Fruit fly (Drosophila melanogaster): ENCODE measurements around the gene MED11.
A peak's percentile ranks its signal among the peaks of the same experiment; 100 is the strongest.

The MED11 gene

dm6 chr3L:18781653-18782629, 36.3 kb downstream of the MED11 start:
- TF ChIP-seq achi (GFP tag; optimal IDR thresholded peaks at IDR 0.05) (peak; percentile 20), Eip75B (GFP tag; optimal IDR thresholded peaks at IDR 0.05) (peak; percentile 25), Eip93F (GFP tag; optimal IDR thresholded peaks at IDR 0.05) (no peak), spab (GFP tag; optimal IDR thresholded peaks at IDR 0.05) (no peak), Gug (GFP tag; IDR thresholded peaks at IDR 0.05) (no peak), CG6276 (GFP tag; optimal IDR thresholded peaks at IDR 0.05) (peak; percentile 0), CG8319 (GFP tag; optimal IDR thresholded peaks at IDR 0.05) (peak; percentile 25), Ets21C (GFP tag; optimal IDR thresholded peaks at IDR 0.05) (no peak), CG3032 (tag; optimal IDR thresholded peaks at IDR 0.05) (no peak), CG9139 (GFP tag; optimal IDR thresholded peaks at IDR 0.05) (no peak), Sox15 (GFP tag; optimal IDR thresholded peaks at IDR 0.05) (peak; percentile 39), dac (GFP tag; optimal IDR thresholded peaks at IDR 0.05) (no peak), Sox102F (GFP tag; optimal IDR thresholded peaks at IDR 0.05) (no peak), Sox14 (GFP tag; optimal IDR thresholded peaks at IDR 0.05) (no peak), CG15336 (GFP tag; IDR thresholded peaks at IDR 0.05) (peak; percentile 31; the same call in 1 of the 2 replicates), CG11762 (GFP tag; optimal IDR thresholded peaks at IDR 0.05; ENCODE audit: insufficient read depth) (peak; percentile 17), fkh (GFP tag; optimal IDR thresholded peaks at IDR 0.05) (peak; percentile 71), Hr39 (GFP tag; optimal IDR thresholded peaks at IDR 0.05) (no peak), net (GFP tag; optimal IDR thresholded peaks at IDR 0.05) (peak; percentile 59), cyc (GFP tag; optimal IDR thresholded peaks at IDR 0.05) (no peak), fd59A (GFP tag; optimal IDR thresholded peaks at IDR 0.05) (no peak), Lpt (GFP tag; optimal IDR thresholded peaks at IDR 0.05) (no peak), esn (GFP tag; optimal IDR thresholded peaks at IDR 0.05) (no peak), topi (GFP tag; optimal IDR thresholded peaks at IDR 0.05) (no peak), OdsH (GFP tag; optimal IDR thresholded peaks at IDR 0.05) (peak; percentile 66), CG6792 (GFP tag; optimal IDR thresholded peaks at IDR 0.05) (peak; percentile 45), Ets96B (tag; optimal IDR thresholded peaks at IDR 0.05) (no peak), Hr4 (GFP tag; optimal IDR thresholded peaks at IDR 0.05) (peak; percentile 24), Blimp-1 (GFP tag; optimal IDR thresholded peaks at IDR 0.05) (no peak), pdm3 (GFP tag; optimal IDR thresholded peaks at IDR 0.05) (peak; percentile 62), CG16779 (tag; optimal IDR thresholded peaks at IDR 0.05) (no peak), svp (GFP tag) (peak; percentile 2), CG8632 (GFP tag; optimal IDR thresholded peaks at IDR 0.05) (peak; percentile 52), Eip78C (GFP tag) (peak; percentile 90), fd85E (GFP tag; optimal IDR thresholded peaks at IDR 0.05) (no peak), CG4318 (GFP tag; optimal IDR thresholded peaks at IDR 0.05) (no peak), CG6854 (GFP tag; optimal IDR thresholded peaks at IDR 0.05) (no peak), CG7368 (GFP tag; optimal IDR thresholded peaks at IDR 0.05) (no peak), ss (GFP tag; optimal IDR thresholded peaks at IDR 0.05) (no peak), salr (GFP tag; optimal IDR thresholded peaks at IDR 0.05) (peak in 1 of 2 experiments; percentile 17), CG3919 (GFP tag; optimal IDR thresholded peaks at IDR 0.05) (peak; percentile 36), CG10669 (GFP tag; optimal IDR thresholded peaks at IDR 0.05) (peak; percentile 5), Hr38 (GFP tag; optimal IDR thresholded peaks at IDR 0.05) (no peak), dsx (GFP tag; optimal IDR thresholded peaks at IDR 0.05; ENCODE audit: poor library complexity, severe bottlenecking) (no peak), vri (GFP tag; optimal IDR thresholded peaks at IDR 0.05) (no peak), CG32006 (GFP tag; optimal IDR thresholded peaks at IDR 0.05) (peak; percentile 40), CG34406 (GFP tag; optimal IDR thresholded peaks at IDR 0.05) (peak; percentile 48), lz (GFP tag; optimal IDR thresholded peaks at IDR 0.05) (no peak), CG1621 (tag; optimal IDR thresholded peaks at IDR 0.05) (no peak), Met (GFP tag; optimal IDR thresholded peaks at IDR 0.05) (no peak)
